Fruit fly (Drosophila melanogaster): ENCODE data around the gene CalpC.

CalpC gene

dm6 chrX:16288492-16288964 is 37.0 kb upstream of the CalpC start, which contains the start of the genes CG32576 and caz (continued):
- TF ChIP-seq maf-S (GFP tag; optimal IDR thresholded peaks at IDR 0.05) (no peak), CG1233 (GFP tag; optimal IDR thresholded peaks at IDR 0.05) (no peak), Gug (GFP tag; IDR thresholded peaks at IDR 0.05) (no peak), sens (GFP tag) (peak; percentile 66), Mrtf (GFP tag; IDR thresholded peaks at IDR 0.05) (no peak), CG10209 (GFP tag; optimal IDR thresholded peaks at IDR 0.05) (no peak), hb (GFP tag; IDR thresholded peaks at IDR 0.05; ENCODE audit: partially characterized antibody) (no peak), CG12391 (tag; optimal IDR thresholded peaks at IDR 0.05) (peak; percentile 61), Atf-2 (GFP tag; optimal IDR thresholded peaks at IDR 0.05) (no peak), emc (GFP tag; optimal IDR thresholded peaks at IDR 0.05) (no peak), ewg (GFP tag; optimal IDR thresholded peaks at IDR 0.05) (no peak), ken (GFP tag; IDR thresholded peaks at IDR 0.05) (0 out of 3 replicates have a peak, but pooled peaks have one; percentile 34), dm (GFP tag; optimal IDR thresholded peaks at IDR 0.05) (no peak), CG10321 (GFP tag; IDR thresholded peaks at IDR 0.05) (no peak), Med (GFP tag) (peak; percentile 48), CG10267 (tag; optimal IDR thresholded peaks at IDR 0.05) (peak; percentile 96), so (GFP tag; IDR thresholded peaks at IDR 0.05) (no peak), CG13424 (tag; optimal IDR thresholded peaks at IDR 0.05) (peak; percentile 59), gsb (GFP tag; IDR thresholded peaks at IDR 0.05) (no peak), CG12236 (GFP tag; optimal IDR thresholded peaks at IDR 0.05) (no peak), CG7271 (tag; optimal IDR thresholded peaks at IDR 0.05) (no peak), esg (GFP tag; conservative IDR thresholded peaks at IDR 0.05) (no peak), CG12744 (GFP tag; optimal IDR thresholded peaks at IDR 0.05) (no peak), PHDP (tag; optimal IDR thresholded peaks at IDR 0.05) (no peak), CG12104 (GFP tag; optimal IDR thresholded peaks at IDR 0.05) (peak; percentile 24), CG2120 (GFP tag; optimal IDR thresholded peaks at IDR 0.05) (peak; percentile 57), tx (GFP tag; optimal IDR thresholded peaks at IDR 0.05) (no peak), CG6813 (GFP tag; optimal IDR thresholded peaks at IDR 0.05) (no peak), CG18262 (tag; optimal IDR thresholded peaks at IDR 0.05) (peak; percentile 26), TFAM (GFP tag; optimal IDR thresholded peaks at IDR 0.05) (no peak), hkb (optimal IDR thresholded peaks at IDR 0.05) (no peak), hkb (GFP tag; IDR thresholded peaks at IDR 0.05) (no peak; the same call in 1 of the 2 replicates), Usf (GFP tag; optimal IDR thresholded peaks at IDR 0.05) (no peak), BtbVII (GFP tag; optimal IDR thresholded peaks at IDR 0.05) (no peak), HLH54F (GFP tag; optimal IDR thresholded peaks at IDR 0.05) (no peak), CG42726 (GFP tag; IDR thresholded peaks at IDR 0.05; ENCODE audit: partially characterized antibody) (no peak), trem (tag; optimal IDR thresholded peaks at IDR 0.05) (peak; percentile 60), CG17385 (GFP tag; optimal IDR thresholded peaks at IDR 0.05) (peak; percentile 22), CG14441 (GFP tag; IDR thresholded peaks at IDR 0.05) (no peak), Opbp (GFP tag; IDR thresholded peaks at IDR 0.05; ENCODE audit: partially characterized antibody) (no peak), slp2 (GFP tag; optimal IDR thresholded peaks at IDR 0.05) (no peak), mam (GFP tag; optimal IDR thresholded peaks at IDR 0.05) (no peak), CG15479 (GFP tag; optimal IDR thresholded peaks at IDR 0.05) (no peak), tup (GFP tag; optimal IDR thresholded peaks at IDR 0.05) (peak; percentile 9), pho (GFP tag; optimal IDR thresholded peaks at IDR 0.05) (peak; percentile 30), CG33557 (GFP tag; optimal IDR thresholded peaks at IDR 0.05) (peak; percentile 25), CG8388 (GFP tag; optimal IDR thresholded peaks at IDR 0.05) (no peak), CrebB (tag; optimal IDR thresholded peaks at IDR 0.05) (no peak), Blimp-1 (GFP tag; optimal IDR thresholded peaks at IDR 0.05) (no peak), CG4360 (GFP tag; IDR thresholded peaks at IDR 0.05) (no peak), MESR4 (GFP tag; optimal IDR thresholded peaks at IDR 0.05) (peak; percentile 85), danr (GFP tag; IDR thresholded peaks at IDR 0.05) (no peak)
